Fruit fly (Drosophila melanogaster): ENCODE data around the gene Atac1.
A peak's percentile ranks its signal among the peaks of the same experiment; 100 is the strongest.

Gene Atac1

dm6 chr2L:6968013-6968517 is 7.9 kb upstream of the Atac1 start (continued):
- TF ChIP-seq bsh (GFP tag; optimal IDR thresholded peaks at IDR 0.05): peak in 1 of 2 experiments; percentile 68
- peak; percentile 32 for TF ChIP-seq D19A (tag; optimal IDR thresholded peaks at IDR 0.05)
- peak; percentile 31; the same call in 1 of the 3 replicates for TF ChIP-seq tgo (GFP tag; IDR thresholded peaks at IDR 0.05)
- TF ChIP-seq CG8944 (GFP tag; optimal IDR thresholded peaks at IDR 0.05): peak; percentile 42
- TF ChIP-seq lbe (GFP tag; optimal IDR thresholded peaks at IDR 0.05): peak; percentile 4
- TF ChIP-seq Spps (tag; optimal IDR thresholded peaks at IDR 0.05): no peak
- TF ChIP-seq H15 (GFP tag; IDR thresholded peaks at IDR 0.05): no peak
- 0 out of 3 replicates have a peak, but pooled peaks have one; percentile 6 for TF ChIP-seq z (GFP tag; IDR thresholded peaks at IDR 0.05)
- peak; percentile 57 for TF ChIP-seq bab2 (GFP tag; optimal IDR thresholded peaks at IDR 0.05)
- TF ChIP-seq CG12769 (tag; optimal IDR thresholded peaks at IDR 0.05): no peak
- no peak; the same call in 1 of the 2 replicates for TF ChIP-seq Rfx (GFP tag; IDR thresholded peaks at IDR 0.05)
- no peak for TF ChIP-seq cg (GFP tag; optimal IDR thresholded peaks at IDR 0.05)
- peak; percentile 51 for TF ChIP-seq caup (GFP tag; optimal IDR thresholded peaks at IDR 0.05; ENCODE audit: severe bottlenecking)
- no peak for TF ChIP-seq fd102C (GFP tag; optimal IDR thresholded peaks at IDR 0.05)
- TF ChIP-seq Atf6 (GFP tag; IDR thresholded peaks at IDR 0.05): 0 out of 2 replicates have a peak, but pooled peaks have one; percentile 50
- no peak for TF ChIP-seq HLHmδ (GFP tag; optimal IDR thresholded peaks at IDR 0.05)
- TF ChIP-seq CG3163 (GFP tag; optimal IDR thresholded peaks at IDR 0.05): peak; percentile 14
- no peak for TF ChIP-seq sug (tag; optimal IDR thresholded peaks at IDR 0.05)
- peak; percentile 19 for TF ChIP-seq oc (tag; optimal IDR thresholded peaks at IDR 0.05)
- TF ChIP-seq CG31441 (GFP tag; IDR thresholded peaks at IDR 0.05): no peak; the same call in 1 of the 2 replicates
- TF ChIP-seq CG1647 (GFP tag; optimal IDR thresholded peaks at IDR 0.05): peak; percentile 69
- TF ChIP-seq ro (GFP tag; IDR thresholded peaks at IDR 0.05): no peak
- TF ChIP-seq dati (GFP tag; IDR thresholded peaks at IDR 0.05): no peak
- TF ChIP-seq CG15601 (tag; optimal IDR thresholded peaks at IDR 0.05): peak; percentile 14
- TF ChIP-seq CG13894 (tag; optimal IDR thresholded peaks at IDR 0.05): no peak
- TF ChIP-seq vfl (GFP tag; optimal IDR thresholded peaks at IDR 0.05): peak; percentile 33
- TF ChIP-seq CG6765 (GFP tag; optimal IDR thresholded peaks at IDR 0.05): no peak
- TF ChIP-seq sens (GFP tag): peak; percentile 92
- peak; percentile 17 for TF ChIP-seq CG6254 (GFP tag; optimal IDR thresholded peaks at IDR 0.05)
- TF ChIP-seq CG12071 (GFP tag; optimal IDR thresholded peaks at IDR 0.05): peak; percentile 44
- TF ChIP-seq sisA (GFP tag; IDR thresholded peaks at IDR 0.05): no peak
- no peak for TF ChIP-seq cas (GFP tag; IDR thresholded peaks at IDR 0.05)
- no peak for TF ChIP-seq CG13296 (GFP tag; optimal IDR thresholded peaks at IDR 0.05)
- no peak for TF ChIP-seq Usf (GFP tag; optimal IDR thresholded peaks at IDR 0.05)
- TF ChIP-seq CG6654 (GFP tag; optimal IDR thresholded peaks at IDR 0.05): no peak
- TF ChIP-seq CkIIα-i1 (GFP tag; IDR thresholded peaks at IDR 0.05): no peak
- no peak for TF ChIP-seq CG1602 (GFP tag; optimal IDR thresholded peaks at IDR 0.05)
- no peak for TF ChIP-seq CG9609 (GFP tag; optimal IDR thresholded peaks at IDR 0.05)
- TF ChIP-seq CG33213 (GFP tag; optimal IDR thresholded peaks at IDR 0.05): peak; percentile 26
- peak; percentile 59 for TF ChIP-seq Mes4 (GFP tag; optimal IDR thresholded peaks at IDR 0.05)
- no peak for TF ChIP-seq Stat92E (GFP tag; optimal IDR thresholded peaks at IDR 0.05)
- peak; percentile 32 for TF ChIP-seq HLH54F (GFP tag; optimal IDR thresholded peaks at IDR 0.05)
- TF ChIP-seq GATAe (GFP tag; conservative IDR thresholded peaks at IDR 0.05): no peak
- peak; percentile 10 for TF ChIP-seq ATbp (GFP tag; optimal IDR thresholded peaks at IDR 0.05)
- TF ChIP-seq fd64A (GFP tag; optimal IDR thresholded peaks at IDR 0.05): no peak
- peak; percentile 51; the same call in 2 of the 3 replicates for TF ChIP-seq mld (GFP tag; IDR thresholded peaks at IDR 0.05; ENCODE audit: partially characterized antibody)
- no peak for TF ChIP-seq sr (GFP tag; IDR thresholded peaks at IDR 0.05)
- peak; percentile 31 for TF ChIP-seq CrebB (tag; optimal IDR thresholded peaks at IDR 0.05)
- no peak for TF ChIP-seq da (GFP tag; optimal IDR thresholded peaks at IDR 0.05)
- TF ChIP-seq Meics (GFP tag; optimal IDR thresholded peaks at IDR 0.05): peak; percentile 45
- TF ChIP-seq p53 (GFP tag; optimal IDR thresholded peaks at IDR 0.05): peak; percentile 13
